Fruit fly (Drosophila melanogaster) whole organism, embryonic: ENCODE measurements around the gene RhoGAP19D.
A peak's percentile ranks its signal among the peaks of the same experiment; 100 is the strongest.

ENCODE experiments used
- CG12071 ChIP-seq: fragments of 200-800 bp; sonication (Bioruptor generic); optimal IDR thresholded peaks from 3 replicates; lab custom pipeline; 2018; ENCODE audit warnings: missing biosample characterization, mild to moderate bottlenecking, missing genetic modification characterization
- Pdp1 ChIP-seq, 2 experiments: fragments of 200-800 bp; sonication (Bioruptor generic); optimal IDR thresholded peaks; 3 replicates each; lab custom pipeline; 2016; ENCODE audit warnings: missing biosample characterization in 2 of 2, missing genetic modification characterization in 2 of 2, mild to moderate bottlenecking in 1 of 2, moderate library complexity in 1 of 2
- crp ChIP-seq, 2 experiments: fragments of 200-800 bp; sonication (Bioruptor generic); optimal IDR thresholded peaks; 2 replicates in 1 of 2; 3 replicates in 1 of 2; lab custom pipeline; 2017; ENCODE audit warnings: missing biosample characterization in 2 of 2, missing genetic modification characterization in 2 of 2, mild to moderate bottlenecking in 1 of 2, moderate library complexity in 1 of 2
- gfzf ChIP-seq: fragments of 200-800 bp; sonication (Bioruptor generic); optimal IDR thresholded peaks from 2 replicates; lab custom pipeline; 2016; ENCODE audit warnings: missing biosample characterization, mild to moderate bottlenecking, missing genetic modification characterization, moderate library complexity
- insv ChIP-seq, 2 experiments: fragments of 200-800 bp; sonication (Bioruptor generic); optimal IDR thresholded peaks; 3 replicates each; lab custom pipeline; 2016 to 2018; ENCODE audit warnings: missing biosample characterization in 2 of 2, missing genetic modification characterization in 2 of 2
- kay ChIP-seq: fragments of 200-800 bp; sonication (Bioruptor generic); optimal IDR thresholded peaks from 2 replicates; lab custom pipeline; 2016; ENCODE audit warnings: missing biosample characterization, missing genetic modification characterization
- pb ChIP-seq: fragments of 200-800 bp; sonication (Bioruptor generic); optimal IDR thresholded peaks from 3 replicates; lab custom pipeline; 2016; ENCODE audit warnings: missing biosample characterization, missing genetic modification characterization

DNA sequence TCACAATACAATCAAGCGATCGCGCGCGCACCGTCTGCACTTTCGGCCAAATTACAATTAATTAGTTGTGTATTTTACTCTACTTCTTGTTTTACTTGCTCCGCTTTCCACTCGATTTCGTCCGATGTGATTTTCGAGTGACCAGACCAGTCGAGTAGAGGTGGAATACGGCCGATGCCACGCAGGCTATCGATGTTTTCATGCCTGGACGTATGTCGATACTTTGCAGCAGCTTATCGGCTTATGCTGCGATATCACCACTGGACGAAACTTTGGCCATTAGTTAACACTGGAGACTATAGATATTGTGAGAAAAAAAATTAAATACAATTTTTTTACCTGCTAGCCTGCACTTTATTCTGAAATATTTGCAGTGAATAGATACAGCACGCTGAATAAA, at the start of gene RhoGAP19D:
- TF ChIP-seq Pdp1 (GFP tag; optimal IDR thresholded peaks at IDR 0.05; lab: Kevin White, UChicago): peak; percentile 58 to 62
- TF ChIP-seq crp (GFP tag; optimal IDR thresholded peaks at IDR 0.05; lab: Kevin White, UChicago): no peak
- peak; percentile 54 for TF ChIP-seq gfzf (GFP tag; lab: Kevin White, UChicago)
- TF ChIP-seq kay: peak; percentile 40
- TF ChIP-seq insv (GFP tag; optimal IDR thresholded peaks at IDR 0.05; lab: Kevin White, UChicago): peak in 1 of 2 experiments; percentile 38
- TF ChIP-seq CG12071: peak; percentile 6
- TF ChIP-seq pb (GFP tag; lab: Kevin White, UChicago): no peak
